Worm (Caenorhabditis elegans): Measurements from ENCODE around the gene tra-3.

tra-3 gene

ce11 chrIV:14417128-14417527 is 26.9 kb downstream of the tra-3 start, which contains the start of gene F55B11.6:
Gene F55B11.6 (minus strand): TSS chrIV:14417228.
- no peak for TF ChIP-seq unc-62 (GFP tag; optimal IDR thresholded peaks at IDR 0.05)

DNA sequence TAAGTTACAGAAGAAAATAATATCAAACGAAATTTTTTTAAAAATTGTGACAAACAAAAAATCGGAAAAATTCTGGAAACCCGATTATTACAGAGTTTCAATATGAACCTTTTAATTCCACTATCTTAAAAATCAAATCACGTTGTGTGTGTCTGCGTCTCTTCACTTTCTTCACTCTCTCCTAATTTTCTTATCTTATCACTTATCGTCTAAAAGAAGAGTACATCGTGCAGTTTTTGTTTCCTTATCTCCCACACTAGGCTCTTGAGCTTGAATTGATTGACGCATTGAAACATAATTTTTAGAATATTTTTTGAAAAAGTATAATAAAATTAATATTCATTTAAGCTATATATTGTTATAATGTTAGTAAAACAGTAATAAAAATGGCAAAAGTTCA is 29.8 kb downstream of the tra-3 start:
- no peak for TF ChIP-seq unc-62 (GFP tag; optimal IDR thresholded peaks at IDR 0.05)

ce11 chrIV:14413386-14413785 is 30.6 kb downstream of the tra-3 start:
- TF ChIP-seq unc-62 (GFP tag; optimal IDR thresholded peaks at IDR 0.05) = no peak

ce11 chrIV:14412655-14413054 is 31.3 kb downstream of the tra-3 start, which contains the start of gene xdh-1:
Gene xdh-1 (minus strand): TSS chrIV:14412894.
- TF ChIP-seq unc-62 (GFP tag; optimal IDR thresholded peaks at IDR 0.05) = no peak

ce11 chrIV:14408569-14408968 is 35.4 kb downstream of the tra-3 start:
- TF ChIP-seq unc-62 (GFP tag; optimal IDR thresholded peaks at IDR 0.05) = no peak

ce11 chrIV:14395531-14395930 is 48.5 kb downstream of the tra-3 start:
- TF ChIP-seq unc-62 (GFP tag; optimal IDR thresholded peaks at IDR 0.05) = no peak

DNA sequence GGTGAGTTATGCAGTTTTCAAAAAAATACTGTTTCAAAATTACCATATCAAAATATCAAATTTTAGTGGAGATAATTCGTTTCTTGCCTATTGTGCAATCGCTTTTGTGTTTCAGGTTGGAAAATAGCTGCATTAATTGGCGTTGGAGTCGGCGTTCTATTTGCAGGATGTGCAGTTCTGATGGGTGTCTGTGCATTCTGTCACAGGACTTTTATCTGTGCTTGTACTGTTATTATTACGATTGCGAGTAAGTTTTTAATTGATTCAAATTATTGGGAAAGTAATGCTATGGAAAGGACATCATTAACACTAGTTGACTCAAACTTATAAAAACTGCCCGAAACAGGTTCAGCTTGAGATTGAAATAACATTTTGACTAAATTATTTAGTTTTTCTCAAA is 49.2 kb downstream of the tra-3 start:
- TF ChIP-seq unc-62 (GFP tag; optimal IDR thresholded peaks at IDR 0.05) = no peak

- TF ChIP-seq unc-62 (GFP tag; optimal IDR thresholded peaks at IDR 0.05) = no peak
Measured at ce11 chrIV:14393838-14394237, 50.1 kb downstream of the tra-3 start, which contains the start of gene clc-8. Gene clc-8 (plus strand): TSS chrIV:14394138.

DNA sequence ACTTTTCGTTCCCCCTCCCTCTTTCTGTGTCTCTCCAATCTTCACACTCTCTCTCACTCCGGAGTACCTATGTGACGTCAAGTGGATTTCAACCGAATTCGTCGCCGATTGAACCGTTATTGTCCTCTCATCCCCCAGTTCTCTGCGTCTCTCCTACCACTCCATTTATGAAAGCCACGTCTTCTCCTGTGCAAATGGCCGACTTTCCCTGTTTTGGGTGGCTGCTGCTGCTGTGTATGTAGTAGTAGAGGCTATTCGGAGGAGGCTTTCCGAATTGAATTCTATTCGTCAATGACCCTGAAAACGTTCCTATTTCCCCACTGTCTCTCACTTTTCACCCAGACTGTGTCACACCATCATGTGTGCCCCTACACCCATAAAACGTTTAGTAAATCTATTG is 52.2 kb downstream of the tra-3 start:
- no peak for TF ChIP-seq unc-62 (GFP tag; optimal IDR thresholded peaks at IDR 0.05)

ce11 chrIV:14391268-14391667 is 52.7 kb downstream of the tra-3 start:
- TF ChIP-seq unc-62 (GFP tag; optimal IDR thresholded peaks at IDR 0.05) = no peak

ce11 chrIV:14390023-14390614 is 53.9 kb downstream of the tra-3 start:
- no peak for TF ChIP-seq unc-62 (GFP tag; optimal IDR thresholded peaks at IDR 0.05)

DNA sequence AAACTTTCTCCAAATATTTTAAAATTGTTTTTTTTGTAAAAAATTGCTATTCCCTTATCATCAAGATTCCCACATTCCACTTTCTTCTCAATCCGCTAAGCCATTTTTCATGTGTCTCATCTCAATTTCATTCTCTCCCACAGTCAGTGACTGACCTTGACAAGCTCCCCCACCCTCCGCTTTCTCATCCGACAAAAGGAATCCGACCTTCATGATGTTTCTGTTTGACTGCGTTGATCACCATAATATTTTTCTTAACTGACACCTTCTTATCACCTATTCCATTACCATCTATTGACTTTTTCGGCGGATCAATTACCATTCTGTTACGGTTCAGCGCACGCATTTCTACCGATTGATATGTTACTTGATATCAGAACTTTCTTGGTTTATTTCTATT is 54.9 kb downstream of the tra-3 start:
- TF ChIP-seq unc-62 (GFP tag; optimal IDR thresholded peaks at IDR 0.05) = no peak

- no peak for TF ChIP-seq unc-62 (GFP tag; optimal IDR thresholded peaks at IDR 0.05)
Measured at ce11 chrIV:14387766-14388553, 56.0 kb downstream of the tra-3 start.
